Worm (Caenorhabditis elegans) whole organism, L4/young adult: Measurements from ENCODE around the gene C26D10.3.

Experiments used
- W03F9.2 ChIP-seq: fragments of 150-350 bp; optimal IDR thresholded peaks from 2 replicates; lab custom pipeline; 2014; ENCODE audit warnings: missing biosample characterization, missing genetic modification characterization
- dao-5 ChIP-seq: sonication (generic microtip); optimal IDR thresholded peaks from 2 replicates; lab custom pipeline; 2016; ENCODE audit warnings: missing genotype, missing genetic modification characterization, moderate library complexity, missing compliant biosample characterization
- him-1 ChIP-seq: sonication (generic microtip); optimal IDR thresholded peaks from 2 replicates; lab custom pipeline; 2016; ENCODE audit warnings: missing genotype, missing genetic modification reagents, missing genetic modification characterization, missing compliant biosample characterization

C26D10.3 gene

ce11 chrII:8325002-8325539, at the start of gene C26D10.3, which contains the start of gene ran-3:
TSS of gene C26D10.3 (plus strand) at chrII:8325386.
TSS of gene ran-3 (minus strand) at chrII:8325052.
- TF ChIP-seq him-1 (tag; lab: Kevin White, UChicago): no peak
- TF ChIP-seq W03F9.2 (tag; lab: Kevin White, UChicago): peak; percentile 40
- TF ChIP-seq dao-5: no peak

- TF ChIP-seq W03F9.2 (tag; lab: Kevin White, UChicago) (peak; percentile 62), dao-5 (no peak)
Observed at ce11 chrII:8276057-8276456, 49.1 kb upstream of the C26D10.3 start, which contains the start of the genes gei-14 and slc-25A32. TSS of gene gei-14 (minus strand) at chrII:8276231. TSS of gene slc-25A32 (plus strand) at chrII:8276298.

DNA sequence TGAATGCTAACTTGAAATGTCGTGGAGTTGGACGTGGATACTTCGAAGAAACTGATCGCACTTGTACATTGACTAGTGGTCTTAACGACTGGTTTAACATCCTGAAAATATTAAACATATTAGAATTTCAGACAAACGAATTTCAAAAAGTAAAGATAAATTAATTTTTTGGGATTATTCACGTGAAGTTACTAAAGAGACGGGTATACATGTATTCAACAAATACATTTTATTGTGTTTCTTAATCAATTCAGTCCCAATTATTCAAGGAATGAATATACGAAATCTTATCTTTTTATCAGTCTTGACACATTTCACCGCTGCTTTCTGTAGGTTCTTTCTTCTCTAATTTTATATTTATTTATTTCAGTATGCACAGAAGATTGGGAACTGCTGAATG, 46.8 kb upstream of the C26D10.3 start, which contains the start of the genes mrpl-10 and clec-142:
Gene mrpl-10 (minus strand): TSS at position 101 of the 400 bp plus-strand sequence.
Gene clec-142 (plus strand): TSS at position 264 of the 400 bp plus-strand sequence.
- TF ChIP-seq W03F9.2 (tag; lab: Kevin White, UChicago): no peak
- no peak for TF ChIP-seq him-1 (tag; lab: Kevin White, UChicago)
- no peak for TF ChIP-seq dao-5

ce11 chrII:8283158-8283717, 41.9 kb upstream of the C26D10.3 start, which contains the start of the genes nst-1 and cct-4:
TSS of gene nst-1 (minus strand) at chrII:8283208.
TSS of gene cct-4 (plus strand) at chrII:8283667.
- TF ChIP-seq dao-5 (no peak), W03F9.2 (tag; lab: Kevin White, UChicago) (peak; percentile 61)

- no peak for TF ChIP-seq dao-5
Observed at ce11 chrII:8295296-8295695, 29.9 kb upstream of the C26D10.3 start, which contains the start of gene nlp-55. TSS of gene nlp-55 (minus strand) at chrII:8295396.

- TF ChIP-seq dao-5 (no peak), him-1 (tag; lab: Kevin White, UChicago) (no peak), W03F9.2 (tag; lab: Kevin White, UChicago) (no peak)
Observed at ce11 chrII:8308314-8308713, 16.9 kb upstream of the C26D10.3 start.

DNA sequence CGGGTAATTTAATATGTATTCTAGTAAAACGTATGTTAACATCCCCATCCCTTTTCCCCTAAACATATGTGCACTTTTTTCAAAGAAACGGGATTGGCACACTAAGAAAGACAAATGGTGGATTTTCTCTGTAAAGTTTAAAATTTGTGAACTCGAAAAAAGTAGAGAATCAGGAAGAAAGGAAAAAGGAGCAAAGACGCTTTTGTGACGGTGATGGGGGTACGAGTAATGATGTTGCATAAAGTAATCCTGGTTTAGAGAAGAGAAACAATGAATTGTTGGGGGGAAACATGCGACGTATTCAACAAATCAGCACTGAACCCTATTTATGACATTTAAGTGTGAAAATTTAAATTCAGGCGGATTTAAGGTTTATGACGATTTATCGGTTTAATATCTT, 13.7 kb upstream of the C26D10.3 start:
- TF ChIP-seq him-1 (tag; lab: Kevin White, UChicago): no peak
- no peak for TF ChIP-seq dao-5
- no peak for TF ChIP-seq W03F9.2 (tag; lab: Kevin White, UChicago)

ce11 chrII:8312012-8312411, 13.2 kb upstream of the C26D10.3 start:
- TF ChIP-seq him-1 (tag; lab: Kevin White, UChicago) (no peak), W03F9.2 (tag; lab: Kevin White, UChicago) (no peak), dao-5 (no peak)

DNA sequence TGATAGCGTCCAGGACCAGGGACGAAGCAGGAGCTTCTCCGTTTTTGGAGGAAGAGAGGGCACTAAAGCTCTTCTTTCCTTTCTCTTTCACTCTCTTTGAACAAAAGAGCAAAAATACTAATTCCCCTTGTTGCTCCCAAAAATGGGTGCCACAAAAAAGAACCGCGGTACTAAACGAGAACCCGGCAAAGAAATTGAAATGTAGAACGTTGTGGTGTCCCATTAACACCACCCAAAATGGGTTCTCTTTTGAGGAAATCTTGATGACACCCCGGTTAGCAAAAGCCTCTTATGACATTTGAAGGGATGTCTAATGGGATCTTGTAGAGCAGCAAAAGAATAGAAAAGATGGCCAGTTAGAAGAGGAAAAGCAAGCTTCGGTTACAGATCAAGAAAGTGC, 10.4 kb upstream of the C26D10.3 start:
- TF ChIP-seq him-1 (tag; lab: Kevin White, UChicago): no peak
- no peak for TF ChIP-seq W03F9.2 (tag; lab: Kevin White, UChicago)
- TF ChIP-seq dao-5: no peak

DNA sequence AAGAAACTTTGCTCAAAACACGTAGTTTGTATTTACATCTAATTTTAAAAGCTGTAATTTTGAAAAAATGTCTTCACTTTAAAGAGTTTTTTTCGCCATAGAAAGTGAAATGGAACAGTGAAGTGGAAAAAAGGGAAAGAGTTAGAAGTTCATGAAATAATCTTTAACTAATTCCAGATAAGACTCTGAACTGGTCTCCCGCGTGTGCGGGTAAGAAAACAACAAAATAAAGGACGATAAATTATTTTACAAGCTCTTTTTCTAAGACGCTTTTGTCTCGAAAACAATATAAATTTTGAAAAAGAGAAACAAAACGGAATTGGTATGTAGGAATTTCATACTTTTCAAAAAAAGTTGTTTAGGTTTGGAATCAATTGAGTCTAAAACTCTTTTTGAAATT, 8.5 kb upstream of the C26D10.3 start:
- TF ChIP-seq him-1 (tag; lab: Kevin White, UChicago) (no peak), W03F9.2 (tag; lab: Kevin White, UChicago) (no peak), dao-5 (no peak)

DNA sequence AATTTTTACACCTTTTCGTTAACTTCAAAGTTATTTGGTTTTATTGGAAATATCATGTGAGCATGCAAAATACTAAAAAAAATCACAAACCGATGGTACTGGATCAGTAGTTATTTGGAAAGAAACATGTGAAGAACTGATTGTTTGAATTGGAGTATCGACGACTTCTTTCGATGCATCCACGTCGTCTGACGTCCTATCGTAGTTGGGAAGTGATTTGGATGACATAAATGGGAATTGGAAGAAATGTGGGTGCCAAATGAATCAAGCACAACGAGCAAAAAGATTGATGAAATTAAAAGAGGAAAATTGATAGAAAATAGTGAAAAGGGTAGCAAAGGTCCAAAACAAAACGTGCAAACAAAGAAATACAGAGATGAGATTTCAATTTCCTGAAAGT, 3.9 kb upstream of the C26D10.3 start, which contains the start of gene shw-1:
Gene shw-1 (minus strand): TSS at position 228 of the 400 bp plus-strand sequence.
- TF ChIP-seq him-1 (tag; lab: Kevin White, UChicago): no peak
- no peak for TF ChIP-seq W03F9.2 (tag; lab: Kevin White, UChicago)
- no peak for TF ChIP-seq dao-5

- TF ChIP-seq W03F9.2 (tag; lab: Kevin White, UChicago): no peak
- TF ChIP-seq him-1 (tag; lab: Kevin White, UChicago): no peak
- no peak for TF ChIP-seq dao-5
Observed at ce11 chrII:8326228-8326960, 1.2 kb downstream of the C26D10.3 start.

DNA sequence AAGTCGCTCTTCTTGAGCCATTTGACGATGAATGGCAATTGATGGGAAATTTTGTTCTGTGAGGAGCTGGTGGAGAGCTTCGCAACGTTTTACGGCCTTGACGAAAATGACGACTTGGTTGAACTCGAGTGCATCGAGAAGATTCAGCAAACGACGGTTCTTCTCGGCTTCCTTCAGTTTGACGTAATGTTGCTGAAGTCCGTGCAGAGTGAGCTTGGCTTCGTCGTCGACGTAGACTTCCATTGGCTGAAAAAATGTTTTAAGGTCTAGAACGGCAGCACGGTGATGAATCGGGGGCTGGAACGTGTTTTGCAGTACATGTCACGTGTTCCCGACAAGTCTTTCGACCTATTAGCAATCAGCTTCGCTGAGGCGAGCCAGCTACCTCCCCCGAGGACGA, 2.3 kb downstream of the C26D10.3 start:
- TF ChIP-seq W03F9.2 (tag; lab: Kevin White, UChicago): no peak
- TF ChIP-seq dao-5: no peak
- TF ChIP-seq him-1 (tag; lab: Kevin White, UChicago): no peak

DNA sequence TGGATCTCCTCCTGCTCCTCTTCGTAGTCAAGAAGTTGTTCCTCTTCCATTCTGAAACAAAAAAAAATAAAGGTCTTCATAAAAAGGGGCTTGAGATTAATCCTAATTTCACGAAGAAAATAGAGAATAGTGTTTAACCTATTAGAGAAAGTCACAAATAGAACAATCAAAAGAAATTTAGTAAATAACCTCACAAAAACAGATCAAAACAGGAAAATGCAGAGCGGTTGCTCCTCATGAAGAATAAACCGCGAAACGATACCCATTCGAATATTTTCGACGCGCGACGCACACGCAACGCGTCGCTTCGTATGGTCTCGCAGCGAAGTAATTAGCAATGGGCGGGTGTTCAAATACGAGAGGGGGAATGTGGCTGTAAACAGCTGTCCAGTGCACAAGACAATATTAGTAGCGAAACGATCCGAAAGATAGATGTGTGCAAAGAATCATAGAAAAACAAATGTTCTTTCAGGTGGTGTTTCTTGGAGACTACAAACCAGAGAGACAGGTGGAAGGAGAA, 3.7 kb downstream of the C26D10.3 start, which contains the start of gene hel-1:
Gene hel-1 (minus strand): TSS at position 51 of the 520 bp plus-strand sequence.
- TF ChIP-seq W03F9.2 (tag; lab: Kevin White, UChicago) (peak; percentile 28), him-1 (tag; lab: Kevin White, UChicago) (no peak)
